Fruit fly (Drosophila melanogaster): ENCODE measurements around the gene CG1695.

The CG1695 gene

dm6 chrX:20482790-20483564 is 49.2 kb downstream of the CG1695 start:
- TF ChIP-seq CTCF (optimal IDR thresholded peaks at IDR 0.05), result no peak
- no peak for TF ChIP-seq CG8478 (optimal IDR thresholded peaks at IDR 0.05)

dm6 chrX:20485880-20486279 is 52.1 kb downstream of the CG1695 start, which contains the start of gene CG15461:
Gene CG15461 (plus strand): TSS chrX:20486180.
- TF ChIP-seq CTCF (optimal IDR thresholded peaks at IDR 0.05) (no peak), CG8478 (optimal IDR thresholded peaks at IDR 0.05) (no peak)

DNA sequence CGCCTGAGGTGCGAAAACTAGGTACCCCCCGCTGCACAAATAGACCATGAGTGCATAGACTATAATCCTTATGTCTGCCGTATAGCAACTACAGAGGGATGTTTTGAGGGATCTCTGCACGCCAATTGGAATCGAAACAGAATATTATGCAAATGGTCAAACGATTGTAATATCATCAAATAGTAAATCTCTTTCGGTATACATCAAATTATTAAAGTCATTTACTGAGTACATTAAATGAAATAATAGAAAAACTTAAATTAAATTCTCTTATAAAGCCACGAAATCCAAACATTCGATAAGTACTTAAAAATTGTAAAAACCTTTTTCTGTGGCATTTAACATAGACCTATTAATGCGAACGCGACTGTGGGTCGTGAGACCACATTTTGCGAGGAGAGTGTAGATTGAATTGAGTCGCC is 55.0 kb downstream of the CG1695 start:
- TF ChIP-seq CG8478 (optimal IDR thresholded peaks at IDR 0.05), result no peak
- TF ChIP-seq CTCF (optimal IDR thresholded peaks at IDR 0.05), result no peak

dm6 chrX:20489382-20489994 is 55.7 kb downstream of the CG1695 start:
- no peak for TF ChIP-seq CTCF (optimal IDR thresholded peaks at IDR 0.05)
- TF ChIP-seq CG8478 (optimal IDR thresholded peaks at IDR 0.05), result no peak

dm6 chrX:20489995-20490393 is 56.2 kb downstream of the CG1695 start:
- no peak for TF ChIP-seq CTCF (optimal IDR thresholded peaks at IDR 0.05)
- no peak for TF ChIP-seq CG8478 (optimal IDR thresholded peaks at IDR 0.05)

DNA sequence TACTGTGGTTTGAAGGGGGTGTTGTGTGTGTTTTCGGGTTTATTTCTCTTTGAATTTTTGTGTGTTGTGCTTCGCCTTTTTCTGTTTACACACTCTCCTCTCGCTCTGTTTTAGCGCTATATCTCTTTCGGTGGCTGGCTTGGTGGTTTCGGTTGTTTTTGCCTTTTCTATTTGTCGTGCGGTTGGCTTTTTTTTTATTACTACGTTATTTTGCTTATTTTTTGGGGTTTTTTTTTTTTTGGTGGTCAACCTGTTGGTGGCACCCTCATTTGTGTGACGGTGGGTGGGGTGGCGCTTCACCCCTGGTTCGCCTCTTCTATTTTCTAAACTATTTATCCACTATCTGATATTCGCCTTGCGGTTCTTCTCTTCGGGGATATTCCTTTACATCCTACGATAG is 57.1 kb downstream of the CG1695 start:
- no peak for TF ChIP-seq CG8478 (optimal IDR thresholded peaks at IDR 0.05)
- no peak for TF ChIP-seq CTCF (optimal IDR thresholded peaks at IDR 0.05)

DNA sequence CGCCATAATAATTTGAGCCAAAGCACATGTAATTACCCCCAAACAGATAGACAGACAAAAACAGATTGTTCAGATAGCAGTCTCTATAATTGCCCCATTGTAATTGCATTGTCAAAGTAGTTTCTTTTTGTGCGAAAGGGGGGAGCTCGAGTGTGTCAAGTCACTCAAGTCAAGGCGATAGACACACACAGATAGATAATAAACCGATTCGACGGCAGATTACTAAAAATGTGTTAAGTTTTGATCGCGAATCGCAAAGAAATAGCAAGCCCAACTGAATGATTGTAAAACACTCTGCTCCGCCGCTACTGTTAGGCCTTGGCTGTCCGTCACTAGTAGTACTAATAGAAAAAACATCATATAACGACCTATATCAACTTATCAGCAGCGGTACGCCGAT is 58.9 kb downstream of the CG1695 start:
- no peak for TF ChIP-seq CTCF (optimal IDR thresholded peaks at IDR 0.05)
- no peak for TF ChIP-seq CG8478 (optimal IDR thresholded peaks at IDR 0.05)

DNA sequence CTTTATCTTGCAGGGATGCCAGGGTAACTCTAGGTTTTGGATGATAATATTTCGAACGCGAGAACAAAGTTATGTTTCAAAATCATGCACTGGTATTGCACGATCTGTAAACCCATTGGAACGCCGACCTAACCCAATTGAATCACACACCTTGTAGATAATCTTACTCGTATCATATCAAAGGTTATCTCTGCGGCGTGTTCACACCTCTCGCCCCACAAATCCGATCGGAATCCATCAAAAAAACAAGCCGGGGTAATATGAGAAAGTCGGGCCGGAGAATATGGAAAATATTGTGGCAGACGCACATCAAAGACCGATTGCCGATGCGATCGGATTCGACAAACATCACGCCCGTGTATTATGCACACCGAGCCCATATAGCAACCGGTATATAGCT is 61.4 kb downstream of the CG1695 start:
- TF ChIP-seq CTCF (optimal IDR thresholded peaks at IDR 0.05), result no peak
- TF ChIP-seq CG8478 (optimal IDR thresholded peaks at IDR 0.05), result no peak

Measured in S2 (cell line).